Worm (Caenorhabditis elegans) whole organism, L3 larva: ENCODE results near the gene col-181.

Experiments
- ceh-82 ChIP-seq: fragments of 150-350 bp; optimal IDR thresholded peaks from 2 replicates; lab custom pipeline; 2014; ENCODE audit warnings: missing biosample characterization, missing genetic modification characterization
- egl-27 ChIP-seq: sonication (generic microtip); optimal IDR thresholded peaks from 4 replicates; lab custom pipeline; 2017; ENCODE audit warnings: missing biosample characterization, missing genetic modification reagents, missing genetic modification characterization
- ztf-11 ChIP-seq: fragments of 150-350 bp; optimal IDR thresholded peaks from 2 replicates; lab custom pipeline; 2014; ENCODE audit warnings: missing biosample characterization, missing genetic modification characterization

DNA sequence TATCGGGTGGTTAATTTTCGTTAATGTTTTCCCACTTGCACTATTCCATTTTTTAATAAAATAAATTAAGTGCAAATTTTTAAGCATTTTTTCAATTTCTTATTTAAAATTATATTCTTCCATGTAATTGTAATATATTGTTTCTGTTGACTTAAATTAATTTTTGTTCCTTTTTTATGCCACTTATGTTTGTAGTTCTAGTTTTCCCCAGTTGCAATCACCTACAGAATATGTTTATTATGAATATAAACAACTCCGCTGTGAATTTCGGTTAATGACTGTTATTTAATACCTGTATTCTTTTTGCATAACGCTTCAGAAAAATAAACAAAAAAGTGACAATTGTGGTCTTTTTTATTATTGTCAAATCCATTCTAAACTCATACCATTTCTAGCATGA lies 39.8 kb upstream of the col-181 start, which contains the start of gene lgc-23:
- TF ChIP-seq ztf-11 (tag; lab: Kevin White, UChicago) (no peak), egl-27 (tag; lab: Kevin White, UChicago) (no peak), ceh-82 (tag; lab: Kevin White, UChicago) (no peak)
